Fruit fly (Drosophila melanogaster) whole organism, embryonic: ENCODE data around the gene UQCR-Q.
A peak's percentile ranks its signal among the peaks of the same experiment; 100 is the strongest.

Source experiments
- Ada2b ChIP-seq: fragments of 200-800 bp; sonication (Bioruptor generic); IDR thresholded peaks from 2 replicates; pipeline ENCODE4 v1.3.6; 2022; ENCODE audit warnings: missing biosample characterization, missing genetic modification characterization
- CG10431 ChIP-seq: fragments of 200-800 bp; sonication (Bioruptor generic); optimal IDR thresholded peaks from 3 replicates; lab custom pipeline; 2018; ENCODE audit warnings: missing biosample characterization, mild to moderate bottlenecking, missing genetic modification characterization
- CG11085 ChIP-seq: fragments of 200-800 bp; sonication (Bioruptor generic); IDR thresholded peaks from 2 replicates; pipeline ENCODE4 v1.3.6; 2022; ENCODE audit warnings: missing biosample characterization, missing genetic modification characterization
- CG11398 ChIP-seq: fragments of 200-800 bp; sonication (Bioruptor generic); optimal IDR thresholded peaks from 2 replicates; lab custom pipeline; 2016; ENCODE audit warnings: missing biosample characterization, missing genetic modification characterization
- CG12155 ChIP-seq: fragments of 200-800 bp; sonication (Bioruptor generic); optimal IDR thresholded peaks from 3 replicates; lab custom pipeline; 2016; ENCODE audit warnings: missing biosample characterization, missing genetic modification characterization
- CG12391 ChIP-seq: fragments of 200-800 bp; sonication (Bioruptor generic); optimal IDR thresholded peaks from 3 replicates; lab custom pipeline; 2018; ENCODE audit warnings: missing biosample characterization, mild to moderate bottlenecking, missing genetic modification characterization, moderate library complexity
- CG12744 ChIP-seq: fragments of 200-800 bp; sonication (Bioruptor generic); optimal IDR thresholded peaks from 2 replicates; lab custom pipeline; 2016; ENCODE audit warnings: missing biosample characterization, missing genetic modification characterization
- CG13424 ChIP-seq: fragments of 200-800 bp; sonication (Bioruptor generic); optimal IDR thresholded peaks from 2 replicates; lab custom pipeline; 2019; ENCODE audit warnings: missing biosample characterization, mild to moderate bottlenecking, missing genetic modification characterization, moderate library complexity
- CG15601 ChIP-seq: fragments of 200-800 bp; sonication (Bioruptor generic); optimal IDR thresholded peaks from 3 replicates; lab custom pipeline; 2019; ENCODE audit warnings: missing biosample characterization, mild to moderate bottlenecking, missing genetic modification characterization, moderate library complexity
- CG1832 ChIP-seq: fragments of 200-800 bp; sonication (Bioruptor generic); optimal IDR thresholded peaks from 2 replicates; lab custom pipeline; 2017; ENCODE audit warnings: missing biosample characterization, mild to moderate bottlenecking, missing genetic modification characterization, inconsistent platforms
- CG18764 ChIP-seq: fragments of 200-800 bp; sonication (Bioruptor generic); optimal IDR thresholded peaks from 3 replicates; lab custom pipeline; 2016; ENCODE audit warnings: missing biosample characterization, missing genetic modification characterization
- CG2199 ChIP-seq: fragments of 200-800 bp; sonication (Bioruptor generic); IDR thresholded peaks from 3 replicates; pipeline ENCODE4 v1.3.6; 2022; ENCODE audit warnings: missing biosample characterization, missing genetic modification characterization
- CG31441 ChIP-seq: fragments of 200-800 bp; sonication (Bioruptor generic); IDR thresholded peaks from 2 replicates; pipeline ENCODE4 v1.3.6; 2022; ENCODE audit warnings: missing biosample characterization, missing genetic modification characterization
- CG3847 ChIP-seq: fragments of 200-800 bp; sonication (Bioruptor generic); IDR thresholded peaks from 2 replicates; pipeline ENCODE4 v1.3.6; 2022; ENCODE audit warnings: missing biosample characterization, missing genetic modification characterization
- CG4820 ChIP-seq: fragments of 200-800 bp; sonication (Bioruptor generic); optimal IDR thresholded peaks from 3 replicates; lab custom pipeline; 2016; ENCODE audit warnings: missing biosample characterization, missing genetic modification characterization
- CG6654 ChIP-seq: fragments of 200-800 bp; sonication (Bioruptor generic); optimal IDR thresholded peaks from 2 replicates; lab custom pipeline; 2017; ENCODE audit warnings: missing biosample characterization, mild to moderate bottlenecking, missing genetic modification characterization
- CG6813 ChIP-seq: fragments of 200-800 bp; sonication (Bioruptor generic); optimal IDR thresholded peaks from 2 replicates; lab custom pipeline; 2017; ENCODE audit warnings: missing biosample characterization, missing genetic modification characterization, mild to moderate bottlenecking, moderate library complexity, missing genetic modification reagents
- CG7839 ChIP-seq: fragments of 200-800 bp; sonication (Bioruptor generic); optimal IDR thresholded peaks from 3 replicates; lab custom pipeline; 2018; ENCODE audit warnings: missing biosample characterization, mild to moderate bottlenecking, missing genetic modification characterization, moderate library complexity
- CG8290 ChIP-seq, 3 experiments: fragments of 200-800 bp; sonication (Bioruptor generic); optimal IDR thresholded peaks; 2 replicates each; lab custom pipeline; 2016 to 2019; ENCODE audit warnings: missing biosample characterization in 3 of 3, missing genetic modification characterization in 3 of 3, mild to moderate bottlenecking in 2 of 3, moderate library complexity in 1 of 3
- CG9932 ChIP-seq: fragments of 200-800 bp; sonication (Bioruptor generic); IDR thresholded peaks from 2 replicates; pipeline ENCODE4 v1.3.6; 2022; ENCODE audit warnings: missing biosample characterization, missing genetic modification characterization
- CTCF ChIP-seq: fragments of 200-800 bp; sonication (Bioruptor generic); optimal IDR thresholded peaks from 2 replicates; lab custom pipeline; 2017; ENCODE audit warnings: missing biosample characterization, mild to moderate bottlenecking, missing genetic modification characterization, moderate library complexity
- CrebB ChIP-seq: fragments of 200-800 bp; sonication (Bioruptor generic); optimal IDR thresholded peaks from 3 replicates; lab custom pipeline; 2018; ENCODE audit warnings: missing biosample characterization, mild to moderate bottlenecking, missing genetic modification characterization
- Gsc ChIP-seq: fragments of 200-800 bp; sonication (Bioruptor generic); IDR thresholded peaks from 2 replicates; pipeline ENCODE4 v1.3.6; 2022; ENCODE audit warnings: missing biosample characterization, missing genetic modification characterization
- HLH3B ChIP-seq: fragments of 200-800 bp; sonication (Bioruptor generic); IDR thresholded peaks from 2 replicates; pipeline ENCODE4 v1.3.6; 2022; ENCODE audit warnings: missing biosample characterization, missing genetic modification characterization
- HLH4C ChIP-seq: fragments of 200-800 bp; sonication (Bioruptor generic); IDR thresholded peaks from 3 replicates; pipeline ENCODE4 v1.3.6; 2022; ENCODE audit warnings: missing biosample characterization, missing genetic modification characterization; ENCODE audit not compliant: partially characterized antibody
- Hr51 ChIP-seq, 2 experiments: fragments of 200-800 bp; sonication (Bioruptor generic); optimal IDR thresholded peaks; 2 replicates in 1 of 2; 3 replicates in 1 of 2; lab custom pipeline; 2016 to 2018; ENCODE audit warnings: missing biosample characterization in 2 of 2, missing genetic modification characterization in 2 of 2, mild to moderate bottlenecking in 1 of 2, moderate library complexity in 1 of 2
- Max ChIP-seq: fragments of 200-800 bp; sonication (Bioruptor generic); optimal IDR thresholded peaks from 2 replicates; lab custom pipeline; 2016; ENCODE audit warnings: missing biosample characterization, mild to moderate bottlenecking, missing genetic modification characterization
- Med ChIP-seq: fragments of 200-800 bp; sonication (Bioruptor generic); peaks from one replicate; lab custom pipeline; 2016; ENCODE audit warnings: missing biosample characterization, missing genetic modification characterization, mild to moderate bottlenecking, inconsistent platforms, moderate library complexity
- Side ChIP-seq: fragments of 200-800 bp; sonication (Bioruptor generic); optimal IDR thresholded peaks from 2 replicates; lab custom pipeline; 2016; ENCODE audit warnings: missing biosample characterization, missing genetic modification characterization
- Trl ChIP-seq, 3 experiments: fragments of >200 bp in 2 of 3; fragments of 200-800 bp in 1 of 3; sonication (Bioruptor generic) in 1 of 3; optimal IDR thresholded peaks; 2 replicates in 1 of 3; 3 replicates in 2 of 3; lab custom pipeline; 2016 to 2017; ENCODE audit warnings: missing biosample characterization in 1 of 3, missing genetic modification characterization in 1 of 3
- YL-1 ChIP-seq: fragments of 200-800 bp; sonication (Bioruptor generic); optimal IDR thresholded peaks from 3 replicates; lab custom pipeline; 2017; ENCODE audit warnings: missing biosample characterization, mild to moderate bottlenecking, missing genetic modification characterization
- amos ChIP-seq: fragments of 200-800 bp; sonication (Bioruptor generic); IDR thresholded peaks from 2 replicates; pipeline ENCODE4 v1.3.6; 2022; ENCODE audit warnings: missing biosample characterization, missing genetic modification characterization; ENCODE audit not compliant: partially characterized antibody
- bsh ChIP-seq, 2 experiments: fragments of 200-800 bp; sonication (Bioruptor generic); optimal IDR thresholded peaks; 2 replicates each; lab custom pipeline; 2017 to 2018; ENCODE audit warnings: mild to moderate bottlenecking in 2 of 2, missing biosample characterization in 2 of 2, missing genetic modification characterization in 2 of 2, moderate library complexity in 1 of 2
- cg ChIP-seq: fragments of 200-800 bp; sonication (Bioruptor generic); optimal IDR thresholded peaks from 3 replicates; lab custom pipeline; 2019; ENCODE audit warnings: missing biosample characterization, mild to moderate bottlenecking, missing genetic modification characterization, moderate library complexity
- chif ChIP-seq, 2 experiments: fragments of 200-800 bp; sonication (Bioruptor generic); optimal IDR thresholded peaks; 3 replicates each; lab custom pipeline; 2016; ENCODE audit warnings: missing biosample characterization in 2 of 2, missing genetic modification characterization in 2 of 2
- chinmo ChIP-seq: fragments of 200-800 bp; sonication (Bioruptor generic); IDR thresholded peaks from 4 replicates; pipeline ENCODE4 v1.3.6; 2022; ENCODE audit warnings: missing biosample characterization, missing genetic modification characterization; ENCODE audit not compliant: partially characterized antibody
- crp ChIP-seq, 2 experiments: fragments of 200-800 bp; sonication (Bioruptor generic); optimal IDR thresholded peaks; 2 replicates in 1 of 2; 3 replicates in 1 of 2; lab custom pipeline; 2017; ENCODE audit warnings: missing biosample characterization in 2 of 2, missing genetic modification characterization in 2 of 2, mild to moderate bottlenecking in 1 of 2, moderate library complexity in 1 of 2
- dm ChIP-seq: fragments of 200-800 bp; sonication (Bioruptor generic); optimal IDR thresholded peaks from 3 replicates; lab custom pipeline; 2016; ENCODE audit warnings: missing biosample characterization, missing genetic modification characterization
- exex ChIP-seq: fragments of 200-800 bp; sonication (Bioruptor generic); optimal IDR thresholded peaks from 4 replicates; lab custom pipeline; 2018; ENCODE audit warnings: missing biosample characterization, mild to moderate bottlenecking, missing genetic modification characterization, moderate library complexity
- grau ChIP-seq: fragments of 200-800 bp; optimal IDR thresholded peaks from 3 replicates; lab custom pipeline; 2019; ENCODE audit warnings: missing biosample characterization, mild to moderate bottlenecking, missing genetic modification characterization, moderate library complexity
- grn ChIP-seq: fragments of 200-800 bp; sonication (Bioruptor generic); optimal IDR thresholded peaks from 3 replicates; lab custom pipeline; 2017; ENCODE audit warnings: missing biosample characterization, missing genetic modification characterization
- gsb ChIP-seq: fragments of 200-800 bp; sonication (Bioruptor generic); IDR thresholded peaks from 2 replicates; pipeline ENCODE4 v1.3.6; 2022; ENCODE audit warnings: missing biosample characterization, missing genetic modification characterization
- jumu ChIP-seq: fragments of 200-800 bp; sonication (Bioruptor generic); optimal IDR thresholded peaks from 3 replicates; lab custom pipeline; 2016; ENCODE audit warnings: missing biosample characterization, missing genetic modification characterization
- knrl ChIP-seq: fragments of 200-800 bp; sonication (Bioruptor generic); IDR thresholded peaks from 3 replicates; pipeline ENCODE4 v1.3.6; 2022; ENCODE audit warnings: missing biosample characterization, missing genetic modification characterization; ENCODE audit not compliant: partially characterized antibody
- pho ChIP-seq: fragments of 200-800 bp; sonication (Bioruptor generic); optimal IDR thresholded peaks from 2 replicates; lab custom pipeline; 2016; ENCODE audit warnings: missing biosample characterization, missing genetic modification characterization
- tap ChIP-seq: fragments of 200-800 bp; optimal IDR thresholded peaks from 3 replicates; lab custom pipeline; 2019; ENCODE audit warnings: missing biosample characterization, mild to moderate bottlenecking, missing genetic modification characterization, moderate library complexity
- tgo ChIP-seq: fragments of 200-800 bp; sonication (Bioruptor generic); IDR thresholded peaks from 3 replicates; pipeline ENCODE4 v1.3.6; 2022; ENCODE audit warnings: missing biosample characterization, missing genetic modification characterization
- tio ChIP-seq: fragments of 200-800 bp; sonication (Bioruptor generic); optimal IDR thresholded peaks from 2 replicates; lab custom pipeline; 2017; ENCODE audit warnings: missing biosample characterization, missing genetic modification characterization, inconsistent platforms
- zfh1 ChIP-seq: fragments of 200-800 bp; sonication (Bioruptor generic); IDR thresholded peaks from 3 replicates; pipeline ENCODE4 v1.3.6; 2022; ENCODE audit warnings: missing biosample characterization, missing genetic modification characterization

UQCR-Q gene

dm6 chr3L:17425132-17425713, 49.3 kb upstream of the UQCR-Q start, which contains the start of the genes Sec3 and COX7B (continued):
- peak; percentile 93 for TF ChIP-seq Med (GFP tag; lab: Kevin White, UChicago)
- TF ChIP-seq crp (GFP tag; optimal IDR thresholded peaks at IDR 0.05; lab: Kevin White, UChicago), result peak; percentile 51 to 95
- TF ChIP-seq Ada2b (GFP tag; lab: Robert Waterston, UW), result no peak
- no peak for TF ChIP-seq CG1832
- TF ChIP-seq Max (GFP tag; lab: Kevin White, UChicago), result peak; percentile 76
- TF ChIP-seq CG12155 (GFP tag; lab: Kevin White, UChicago), result peak; percentile 71
- no peak for TF ChIP-seq CG11085 (GFP tag; lab: Robert Waterston, UW)
- peak; percentile 86 for TF ChIP-seq CG9932 (GFP tag; lab: Robert Waterston, UW)
- peak; percentile 76; the same call in 2 of the 4 replicates for TF ChIP-seq chinmo (GFP tag; lab: Robert Waterston, UW)
- peak; percentile 87 for TF ChIP-seq amos
- TF ChIP-seq CG7839 (tag; lab: Kevin White, UChicago), result peak; percentile 66
- TF ChIP-seq HLH3B (GFP tag; lab: Robert Waterston, UW), result peak; percentile 45; the same call in 1 of the 2 replicates
- peak; percentile 58 for TF ChIP-seq exex (tag; lab: Kevin White, UChicago)
- TF ChIP-seq tgo (GFP tag; lab: Robert Waterston, UW), result peak; percentile 64; the same call in 2 of the 3 replicates
- TF ChIP-seq knrl, result peak; percentile 97
- peak; percentile 3 for TF ChIP-seq tap
- TF ChIP-seq CG18764 (GFP tag; lab: Kevin White, UChicago), result peak; percentile 49
- no peak for TF ChIP-seq CG11398 (GFP tag; lab: Kevin White, UChicago)
- TF ChIP-seq chif (GFP tag; optimal IDR thresholded peaks at IDR 0.05; lab: Kevin White, UChicago), result peak; percentile 58 to 64
- peak; percentile 77 for TF ChIP-seq grau (tag; lab: Kevin White, UChicago)
- TF ChIP-seq cg (GFP tag; lab: Kevin White, UChicago), result no peak
- TF ChIP-seq zfh1, result peak; percentile 47; the same call in 1 of the 3 replicates
- no peak for TF ChIP-seq CG2199
- TF ChIP-seq CG31441 (GFP tag; lab: Robert Waterston, UW), result peak; percentile 61
- TF ChIP-seq CG8290 (GFP tag; optimal IDR thresholded peaks at IDR 0.05; lab: Kevin White, UChicago), result peak; percentile 49
- peak; percentile 54 to 78 for TF ChIP-seq CG8290 (tag; optimal IDR thresholded peaks at IDR 0.05; lab: Kevin White, UChicago)
- peak; percentile 91 for TF ChIP-seq YL-1 (GFP tag; lab: Kevin White, UChicago)
- peak; percentile 60 for TF ChIP-seq CG12744
- no peak for TF ChIP-seq Gsc (GFP tag; lab: Robert Waterston, UW)
- TF ChIP-seq Hr51 (GFP tag; optimal IDR thresholded peaks at IDR 0.05; lab: Kevin White, UChicago), result peak; percentile 64 to 73
- TF ChIP-seq pho, result peak; percentile 55
- peak; percentile 68 for TF ChIP-seq CG15601
- peak; percentile 80 for TF ChIP-seq CG12391 (tag; lab: Kevin White, UChicago)
- peak; percentile 46 for TF ChIP-seq dm (GFP tag; lab: Kevin White, UChicago)
- peak; percentile 60 for TF ChIP-seq CrebB (tag; lab: Kevin White, UChicago)
- no peak for TF ChIP-seq CG6813
- no peak for TF ChIP-seq grn
- no peak for TF ChIP-seq CG10431 (GFP tag; lab: Kevin White, UChicago)
- TF ChIP-seq CG13424 (tag; lab: Kevin White, UChicago), result peak; percentile 81
- TF ChIP-seq CTCF (GFP tag; lab: Kevin White, UChicago), result peak; percentile 21
- TF ChIP-seq tio (GFP tag; lab: Kevin White, UChicago), result peak; percentile 18
- no peak for TF ChIP-seq gsb (GFP tag; lab: Robert Waterston, UW)
- TF ChIP-seq CG6654 (GFP tag; lab: Kevin White, UChicago), result no peak
- peak; percentile 34 for TF ChIP-seq Side (GFP tag; lab: Kevin White, UChicago)
- peak in 1 of 2 experiments; percentile 55 for TF ChIP-seq bsh (GFP tag; optimal IDR thresholded peaks at IDR 0.05; lab: Kevin White, UChicago)
- peak; percentile 55 for TF ChIP-seq CG4820
- TF ChIP-seq jumu (GFP tag; lab: Kevin White, UChicago), result peak; percentile 31
- TF ChIP-seq CG3847 (GFP tag; lab: Robert Waterston, UW), result peak; percentile 74
- no peak for TF ChIP-seq Trl (optimal IDR thresholded peaks at IDR 0.05; lab: Kevin White, UChicago)
- peak; percentile 20 for TF ChIP-seq Trl (GFP tag; optimal IDR thresholded peaks at IDR 0.05; lab: Kevin White, UChicago)
- peak; percentile 84 for TF ChIP-seq HLH4C (GFP tag; lab: Robert Waterston, UW)
